Worm (Caenorhabditis elegans): ENCODE results near the gene wee-1.3.

wee-1.3 gene

DNA sequence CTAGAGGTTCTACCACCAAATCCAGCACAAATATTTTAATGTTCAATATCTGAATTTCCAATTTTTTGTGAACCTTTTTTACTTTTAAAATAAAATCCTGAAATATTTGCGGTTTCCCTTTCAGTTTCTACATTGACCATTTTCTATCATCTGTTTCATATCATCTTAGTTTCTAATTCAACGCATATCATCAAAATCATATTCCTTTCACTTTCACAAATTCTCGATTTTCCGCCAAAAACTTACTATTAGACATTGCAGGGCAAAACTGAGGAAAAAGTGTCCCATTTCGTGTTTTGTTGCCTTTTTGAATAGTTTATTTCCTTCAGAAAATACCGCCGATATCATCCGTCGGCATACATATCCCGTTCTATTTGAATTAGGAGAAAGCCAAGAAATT, 8.8 kb upstream of the wee-1.3 start:
- TF ChIP-seq nhr-48 (tag; optimal IDR thresholded peaks at IDR 0.05) (no peak), aha-1 (tag) (peak; percentile 16)

DNA sequence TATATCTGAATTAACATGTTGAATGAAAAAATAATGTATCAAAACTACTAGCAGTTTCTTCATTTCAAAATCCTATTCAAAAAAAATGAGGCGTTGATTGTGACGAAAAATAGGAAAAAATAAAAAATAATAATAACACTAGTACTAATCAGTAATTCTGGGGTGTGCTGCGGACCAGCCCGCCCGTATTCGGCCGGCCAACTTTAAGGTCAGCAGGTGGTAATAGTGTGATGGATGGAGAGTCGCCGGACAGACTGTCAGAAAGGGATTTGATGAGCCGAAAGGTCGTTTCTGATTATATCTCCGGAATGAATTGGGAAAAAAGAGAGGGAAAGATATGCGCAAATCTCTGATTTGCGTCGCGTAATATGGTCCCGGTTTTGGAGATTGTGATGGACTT, 8.2 kb upstream of the wee-1.3 start, which contains the start of gene cutl-2:
TSS of gene cutl-2 (minus strand) at position 210 of the 400 bp plus-strand sequence.
- TF ChIP-seq nhr-237 (tag; optimal IDR thresholded peaks at IDR 0.05) (no peak), daf-8 (GFP tag; IDR thresholded peaks at IDR 0.05) (no peak), jun-1 (tag; optimal IDR thresholded peaks at IDR 0.05) (no peak), pqm-1 (tag; optimal IDR thresholded peaks at IDR 0.05) (no peak), unc-62 (GFP tag; optimal IDR thresholded peaks at IDR 0.05 in 1 of 2) (peak in 1 of 2 experiments; percentile 36), unc-62 (tag; optimal IDR thresholded peaks at IDR 0.05) (no peak)

DNA sequence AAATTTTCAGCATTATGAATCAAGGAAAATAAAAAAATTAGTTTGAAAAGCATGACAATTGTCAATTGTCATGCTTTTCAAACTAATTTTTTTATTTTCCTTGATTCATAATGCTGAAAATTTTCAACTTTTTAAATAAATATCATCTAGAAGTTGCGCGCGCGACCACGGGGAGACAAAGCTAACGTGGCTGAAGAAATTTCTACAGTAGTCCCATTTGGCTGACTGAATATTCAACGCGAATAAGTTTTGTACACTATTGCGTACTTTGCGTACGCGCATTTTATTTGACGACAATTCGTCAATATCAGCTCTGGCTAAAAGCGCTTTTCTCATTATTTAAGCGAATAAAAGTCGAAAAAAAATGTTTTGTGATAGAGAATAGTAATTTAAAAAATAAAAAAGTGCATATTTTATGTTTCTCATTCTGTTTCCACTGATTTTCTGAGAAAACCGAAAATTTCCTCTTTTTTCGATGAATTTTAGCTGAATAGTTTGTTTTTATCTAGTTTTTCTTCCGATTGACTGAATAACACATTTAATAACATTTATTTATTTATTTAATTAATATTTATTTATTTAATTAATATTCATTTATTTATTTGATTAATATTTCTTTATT, 2.5 kb upstream of the wee-1.3 start, which contains the start of gene Y53C12A.11:
TSS of gene Y53C12A.11 (minus strand) at position 68 of the 622 bp plus-strand sequence.
- TF ChIP-seq snpc-1.2 (GFP tag; IDR thresholded peaks at IDR 0.05) (0 out of 2 replicates have a peak, but pooled peaks have one; percentile 24), lin-38 (GFP tag; IDR thresholded peaks at IDR 0.05) (peak; percentile 77), lsy-2 (tag; optimal IDR thresholded peaks at IDR 0.05) (peak in 1 of 2 experiments; percentile 36), Y48G9A.11 (GFP tag; IDR thresholded peaks at IDR 0.05) (peak; percentile 86)

DNA sequence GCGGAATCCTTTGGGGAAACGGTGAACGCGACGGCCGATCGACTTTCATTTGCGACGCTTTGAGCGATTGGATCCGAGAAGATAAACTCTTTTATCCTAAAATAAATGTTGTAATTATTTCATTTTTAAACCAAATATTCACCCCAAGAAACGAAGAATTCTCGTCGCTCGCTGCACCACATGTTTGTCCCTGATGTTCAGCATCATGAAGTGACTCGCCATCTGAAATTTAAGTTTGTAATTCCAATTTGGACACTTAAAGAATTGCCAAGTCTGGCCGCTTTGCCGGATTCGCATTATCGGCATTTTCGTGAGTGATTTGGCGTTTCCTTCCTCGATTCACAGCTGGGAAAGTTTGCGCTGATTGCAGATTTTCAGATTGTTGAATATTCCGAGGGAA, 1.6 kb upstream of the wee-1.3 start, which contains the start of gene Y53C12A.6:
TSS of gene Y53C12A.6 (minus strand) at position 101 of the 400 bp plus-strand sequence.
- no peak for TF ChIP-seq ceh-62 (tag; optimal IDR thresholded peaks at IDR 0.05)
- no peak for TF ChIP-seq F26F4.8 (GFP tag; conservative IDR thresholded peaks at IDR 0.05)
- no peak for TF ChIP-seq nhr-48 (tag; optimal IDR thresholded peaks at IDR 0.05)
- no peak for TF ChIP-seq nhr-25 (tag; optimal IDR thresholded peaks at IDR 0.05; ENCODE audit: borderline replicate concordance, insufficient read depth)
- no peak for TF ChIP-seq mxl-3 (GFP tag; optimal IDR thresholded peaks at IDR 0.05)
- TF ChIP-seq ceh-20 (GFP tag; IDR thresholded peaks at IDR 0.05): no peak
- TF ChIP-seq nhr-10 (tag; optimal IDR thresholded peaks at IDR 0.05): no peak
- no peak for TF ChIP-seq fos-1 (tag; optimal IDR thresholded peaks at IDR 0.05)
- TF ChIP-seq jun-1 (tag; optimal IDR thresholded peaks at IDR 0.05): no peak
- no peak for TF ChIP-seq T20F7.1 (GFP tag; optimal IDR thresholded peaks at IDR 0.05)
- no peak for TF ChIP-seq nhr-11 (tag; optimal IDR thresholded peaks at IDR 0.05)
- TF ChIP-seq lin-15B (tag; optimal IDR thresholded peaks at IDR 0.05): no peak
- no peak for TF ChIP-seq unc-130 (GFP tag; optimal IDR thresholded peaks at IDR 0.05)

DNA sequence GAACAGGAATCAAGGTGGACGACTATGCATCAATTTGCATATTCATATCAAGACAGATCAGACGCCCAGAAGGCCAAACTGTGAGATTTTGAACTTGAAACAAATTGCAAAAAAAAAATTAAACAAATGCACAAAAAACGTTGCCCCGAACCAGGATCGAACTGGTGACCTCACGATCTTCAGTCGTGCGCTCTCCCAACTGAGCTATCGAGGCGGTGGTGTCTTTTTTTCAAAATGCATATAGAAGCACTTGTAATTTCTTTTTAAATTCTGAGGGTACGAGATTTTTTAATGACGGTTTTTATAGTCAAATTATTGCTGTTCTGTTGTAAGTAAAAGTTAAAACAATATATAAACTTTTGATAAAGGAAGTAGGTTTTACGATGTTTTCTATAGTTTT, 3.2 kb downstream of the wee-1.3 start:
- TF ChIP-seq T20F7.1 (GFP tag; optimal IDR thresholded peaks at IDR 0.05) (no peak), T26A8.4 (GFP tag; IDR thresholded peaks at IDR 0.05) (no peak), ceh-32 (tag; optimal IDR thresholded peaks at IDR 0.05; ENCODE audit: poor library complexity) (no peak), zip-2 (tag; optimal IDR thresholded peaks at IDR 0.05) (no peak), mdt-29 (GFP tag; IDR thresholded peaks at IDR 0.05) (no peak), Y48G9A.11 (GFP tag; IDR thresholded peaks at IDR 0.05) (peak; percentile 39; the same call in 1 of the 2 replicates), nhr-10 (tag; optimal IDR thresholded peaks at IDR 0.05) (no peak), dmd-9 (GFP tag; IDR thresholded peaks at IDR 0.05) (no peak), daf-12 (tag; optimal IDR thresholded peaks at IDR 0.05) (no peak), aha-1 (tag) (no peak), unc-39 (tag; optimal IDR thresholded peaks at IDR 0.05) (no peak), F37D6.2 (tag; optimal IDR thresholded peaks at IDR 0.05) (no peak), tag-97 (GFP tag; IDR thresholded peaks at IDR 0.05) (no peak), spr-3 (GFP tag; optimal IDR thresholded peaks at IDR 0.05) (no peak), jun-1 (tag; optimal IDR thresholded peaks at IDR 0.05) (no peak), cey-2 (tag; optimal IDR thresholded peaks at IDR 0.05; ENCODE audit: borderline replicate concordance, insufficient read depth) (no peak), ztf-11 (tag; optimal IDR thresholded peaks at IDR 0.05) (no peak), ceh-44 (GFP tag; IDR thresholded peaks at IDR 0.05) (0 out of 2 replicates have a peak, but pooled peaks have one; percentile 13), lin-39 (tag; optimal IDR thresholded peaks at IDR 0.05) (no peak), hlh-11 (tag; optimal IDR thresholded peaks at IDR 0.05) (no peak), hlh-30 (tag; optimal IDR thresholded peaks at IDR 0.05; ENCODE audit: insufficient read depth) (peak; percentile 36), lim-7 (GFP tag; IDR thresholded peaks at IDR 0.05) (peak; percentile 67), ctbp-1 (GFP tag; IDR thresholded peaks at IDR 0.05) (no peak), zag-1 (tag; optimal IDR thresholded peaks at IDR 0.05) (no peak), unc-130 (GFP tag; optimal IDR thresholded peaks at IDR 0.05) (peak; percentile 0), tra-1 (GFP tag; IDR thresholded peaks at IDR 0.05) (no peak)

All from whole organism, L4 larva.